Worm (Caenorhabditis elegans) whole organism, L4 larva: ENCODE results near the gene C18D11.3.

Experiments
- fkh-10 ChIP-seq: fragments of 150-350 bp; optimal IDR thresholded peaks from 2 replicates; lab custom pipeline; 2014; ENCODE audit warnings: missing biosample characterization, missing genetic modification reagents, missing genetic modification characterization
- nhr-77 ChIP-seq: fragments of 150-350 bp; optimal IDR thresholded peaks from 2 replicates; lab custom pipeline; 2014; ENCODE audit warnings: missing biosample characterization, missing genetic modification characterization
- unc-39 ChIP-seq: sonication (generic microtip); optimal IDR thresholded peaks from 2 replicates; lab custom pipeline; 2017; ENCODE audit warnings: missing biosample characterization, missing genetic modification characterization

ce11 chrIII:11810447-11810846 lies 12.8 kb upstream of the C18D11.3 start, which contains the start of gene C18D11.6:
- no peak for TF ChIP-seq nhr-77 (tag; lab: Kevin White, UChicago)
- TF ChIP-seq unc-39: no peak
- TF ChIP-seq fkh-10 (GFP tag; lab: Kevin White, UChicago): no peak
